Fruit fly (Drosophila melanogaster): ENCODE data around the gene Phlpp.

dm6 chr2L:19024744-19025059, 34.2 kb upstream of the Phlpp start:
- TF ChIP-seq Hr83 (GFP tag; optimal IDR thresholded peaks at IDR 0.05; ENCODE audit: poor library complexity, severe bottlenecking) (no peak), woc (GFP tag; optimal IDR thresholded peaks at IDR 0.05) (no peak), rgr (GFP tag; optimal IDR thresholded peaks at IDR 0.05) (no peak), Abd-B (GFP tag; optimal IDR thresholded peaks at IDR 0.05) (no peak), HLH106 (tag; optimal IDR thresholded peaks at IDR 0.05) (no peak), dmrt93B (GFP tag; optimal IDR thresholded peaks at IDR 0.05) (no peak), pan (optimal IDR thresholded peaks at IDR 0.05) (no peak), psq (GFP tag; optimal IDR thresholded peaks at IDR 0.05) (no peak)
